Worm (Caenorhabditis elegans): ENCODE results near the gene F25D1.5.

The F25D1.5 gene

ce11 chrV:10576319-10576718, 29.7 kb upstream of the F25D1.5 start, which contains the start of gene vps-54:
vps-54 (minus strand) TSS chrV:10576419.
- TF ChIP-seq sdc-2 (tag; optimal IDR thresholded peaks at IDR 0.05) (no peak), nhr-11 (tag; optimal IDR thresholded peaks at IDR 0.05) (no peak), npax-4 (tag; optimal IDR thresholded peaks at IDR 0.05) (no peak), ttx-3 (tag; optimal IDR thresholded peaks at IDR 0.05) (no peak), pha-2 (tag; optimal IDR thresholded peaks at IDR 0.05) (no peak), ets-4 (tag; optimal IDR thresholded peaks at IDR 0.05) (no peak), hlh-8 (tag; optimal IDR thresholded peaks at IDR 0.05) (no peak), ztf-16 (tag; optimal IDR thresholded peaks at IDR 0.05) (no peak), ceh-24 (tag; optimal IDR thresholded peaks at IDR 0.05) (no peak), hlh-13 (GFP tag; optimal IDR thresholded peaks at IDR 0.05) (no peak), hlh-6 (tag; optimal IDR thresholded peaks at IDR 0.05) (no peak), Y22D7AL.16 (tag; optimal IDR thresholded peaks at IDR 0.05) (no peak), T23F11.4 (GFP tag; optimal IDR thresholded peaks at IDR 0.05) (no peak), ceh-18 (tag; optimal IDR thresholded peaks at IDR 0.05) (no peak), zip-5 (tag; optimal IDR thresholded peaks at IDR 0.05) (no peak), ceh-48 (tag; optimal IDR thresholded peaks at IDR 0.05) (no peak), ceh-6 (GFP tag; optimal IDR thresholded peaks at IDR 0.05) (no peak), ceh-31 (tag; optimal IDR thresholded peaks at IDR 0.05) (no peak)

- TF ChIP-seq ceh-9 (tag; optimal IDR thresholded peaks at IDR 0.05), result no peak
- TF ChIP-seq ceh-14 (tag; optimal IDR thresholded peaks at IDR 0.05), result no peak
- no peak for TF ChIP-seq rnt-1 (tag; optimal IDR thresholded peaks at IDR 0.05)
- TF ChIP-seq madf-2 (tag; optimal IDR thresholded peaks at IDR 0.05), result no peak
- no peak for TF ChIP-seq nfya-1 (tag; optimal IDR thresholded peaks at IDR 0.05)
- no peak for TF ChIP-seq sox-4 (tag; optimal IDR thresholded peaks at IDR 0.05)
- no peak for TF ChIP-seq Y22D7AL.16 (tag; optimal IDR thresholded peaks at IDR 0.05)
- no peak for TF ChIP-seq ttx-3 (tag; optimal IDR thresholded peaks at IDR 0.05)
These were observed 27.6 kb upstream of the F25D1.5 start for ce11 chrV:10574197-10574596.

ce11 chrV:10572614-10573013, 26.0 kb upstream of the F25D1.5 start, which contains the start of gene del-6:
del-6 (plus strand) TSS chrV:10572914.
- no peak for TF ChIP-seq hlh-15 (tag; optimal IDR thresholded peaks at IDR 0.05)
- TF ChIP-seq sox-4 (tag; optimal IDR thresholded peaks at IDR 0.05), result no peak
- no peak for TF ChIP-seq madf-2 (tag; optimal IDR thresholded peaks at IDR 0.05)
- no peak for TF ChIP-seq ttx-3 (tag; optimal IDR thresholded peaks at IDR 0.05)
- TF ChIP-seq ceh-34 (tag; optimal IDR thresholded peaks at IDR 0.05), result no peak
- no peak for TF ChIP-seq ceh-45 (GFP tag; IDR thresholded peaks at IDR 0.05)
- TF ChIP-seq odd-2 (tag; optimal IDR thresholded peaks at IDR 0.05), result no peak
- no peak for TF ChIP-seq hlh-13 (GFP tag; optimal IDR thresholded peaks at IDR 0.05)

ce11 chrV:10571523-10571922, 24.9 kb upstream of the F25D1.5 start:
- TF ChIP-seq hlh-15 (tag; optimal IDR thresholded peaks at IDR 0.05) (no peak), unc-86 (tag; optimal IDR thresholded peaks at IDR 0.05) (no peak), ceh-22 (tag; optimal IDR thresholded peaks at IDR 0.05) (no peak), pqm-1 (tag; optimal IDR thresholded peaks at IDR 0.05) (no peak), ztf-16 (tag; optimal IDR thresholded peaks at IDR 0.05) (no peak), ceh-14 (tag; optimal IDR thresholded peaks at IDR 0.05) (no peak), ceh-18 (tag; optimal IDR thresholded peaks at IDR 0.05) (no peak)

ce11 chrV:10568496-10568895, 21.9 kb upstream of the F25D1.5 start:
- no peak for TF ChIP-seq ref-2 (tag; optimal IDR thresholded peaks at IDR 0.05)
- TF ChIP-seq pha-2 (tag; optimal IDR thresholded peaks at IDR 0.05), result no peak
- TF ChIP-seq dve-1 (tag; optimal IDR thresholded peaks at IDR 0.05), result no peak
- TF ChIP-seq mec-3 (tag; optimal IDR thresholded peaks at IDR 0.05; ENCODE audit: borderline replicate concordance), result no peak
- TF ChIP-seq syd-9 (tag; optimal IDR thresholded peaks at IDR 0.05), result no peak
- no peak for TF ChIP-seq odd-2 (tag; optimal IDR thresholded peaks at IDR 0.05)
- no peak for TF ChIP-seq ztf-16 (tag; optimal IDR thresholded peaks at IDR 0.05)
- no peak for TF ChIP-seq unc-42 (tag; optimal IDR thresholded peaks at IDR 0.05)
- no peak for TF ChIP-seq unc-3 (GFP tag; conservative IDR thresholded peaks at IDR 0.05)
- no peak for TF ChIP-seq unc-3 (tag; optimal IDR thresholded peaks at IDR 0.05)
- TF ChIP-seq ceh-24 (tag; optimal IDR thresholded peaks at IDR 0.05), result no peak
- TF ChIP-seq sox-4 (tag; optimal IDR thresholded peaks at IDR 0.05), result no peak
- TF ChIP-seq K02D7.2 (tag; optimal IDR thresholded peaks at IDR 0.05), result no peak
